Worm (Caenorhabditis elegans): Measurements from ENCODE around the gene Y75B8A.13.

DNA sequence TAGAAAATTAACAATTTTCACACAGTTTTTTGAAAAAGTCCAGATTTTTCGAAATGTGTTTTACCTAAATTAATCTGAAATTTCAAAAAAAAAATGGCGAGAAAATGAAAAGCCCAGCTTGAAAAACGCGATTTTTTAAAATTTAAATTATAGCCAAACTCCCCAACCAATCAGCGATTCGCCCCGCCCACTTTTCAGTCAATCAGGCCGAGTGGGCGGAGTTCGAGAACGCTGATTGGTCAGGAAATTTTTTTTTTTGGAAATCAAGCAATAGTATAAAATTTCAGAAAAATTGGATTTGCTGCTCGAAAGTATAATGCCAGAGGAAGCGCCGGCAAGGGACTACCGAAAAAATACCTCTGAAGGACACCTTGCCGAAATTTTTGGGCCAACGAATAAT lies 16.0 kb upstream of the Y75B8A.13 start:
- TF ChIP-seq ztf-29 (GFP tag; IDR thresholded peaks at IDR 0.05) (no peak), ztf-23 (GFP tag; IDR thresholded peaks at IDR 0.05) (no peak), flt-1 (GFP tag; IDR thresholded peaks at IDR 0.05) (no peak), klf-2 (GFP tag; conservative IDR thresholded peaks at IDR 0.05) (no peak), ref-1 (GFP tag; conservative IDR thresholded peaks at IDR 0.05) (no peak), cog-1 (tag; optimal IDR thresholded peaks at IDR 0.05) (no peak), T22C8.4 (GFP tag; IDR thresholded peaks at IDR 0.05) (no peak), tab-1 (GFP tag; IDR thresholded peaks at IDR 0.05) (no peak)

Measured in whole organism, midembryonic.